Worm (Caenorhabditis elegans) whole organism, mixed stage, embryonic: ENCODE data around the gene F13A2.4.

Experiments
- M03D4.4 ChIP-seq: sonication (generic microtip); optimal IDR thresholded peaks from 2 replicates; lab custom pipeline; 2017; ENCODE audit warnings: mild to moderate bottlenecking, missing genetic modification characterization, missing compliant biosample characterization
- ceh-39 ChIP-seq: fragments of 150-350 bp; optimal IDR thresholded peaks from 2 replicates; lab custom pipeline; 2014; ENCODE audit warnings: missing biosample characterization, missing genetic modification characterization
- ceh-43 ChIP-seq: fragments of 200-800 bp; sonication (Bioruptor generic); optimal IDR thresholded peaks from 2 replicates; lab custom pipeline; 2018; ENCODE audit warnings: mild to moderate bottlenecking, missing genetic modification characterization, moderate library complexity, missing compliant biosample characterization
- ceh-83 ChIP-seq: fragments of 200-800 bp; sonication (Bioruptor generic); optimal IDR thresholded peaks from 2 replicates; lab custom pipeline; 2018; ENCODE audit warnings: mild to moderate bottlenecking, missing genetic modification characterization, missing compliant biosample characterization
- ces-1 ChIP-seq: fragments of 150-350 bp; optimal IDR thresholded peaks from 2 replicates; lab custom pipeline; 2014; ENCODE audit warnings: missing biosample characterization, missing genetic modification reagents, missing genetic modification characterization
- cnd-1 ChIP-seq: fragments of 200-800 bp; sonication (Bioruptor generic); optimal IDR thresholded peaks from 2 replicates; lab custom pipeline; 2018; ENCODE audit warnings: mild to moderate bottlenecking, missing genetic modification characterization, missing compliant biosample characterization
- drap-1 ChIP-seq: fragments of 200-800 bp; sonication (Bioruptor generic); optimal IDR thresholded peaks from 3 replicates; lab custom pipeline; 2018; ENCODE audit warnings: mild to moderate bottlenecking, missing genetic modification characterization, missing compliant biosample characterization
- elt-3 ChIP-seq: fragments of 150-350 bp; optimal IDR thresholded peaks from 2 replicates; lab custom pipeline; 2014; ENCODE audit warnings: missing biosample characterization, missing genetic modification characterization
- flh-1 ChIP-seq: fragments of 200-800 bp; sonication (Bioruptor generic); optimal IDR thresholded peaks from 2 replicates; lab custom pipeline; 2018; ENCODE audit warnings: mild to moderate bottlenecking, missing genetic modification characterization, moderate library complexity, missing compliant biosample characterization
- ham-2 ChIP-seq: fragments of 200-800 bp; sonication (Bioruptor generic); optimal IDR thresholded peaks from 2 replicates; lab custom pipeline; 2018; ENCODE audit warnings: mild to moderate bottlenecking, missing genetic modification characterization, missing compliant biosample characterization
- hlh-1 ChIP-seq: fragments of 150-350 bp; optimal IDR thresholded peaks from 2 replicates; lab custom pipeline; 2014; ENCODE audit warnings: missing biosample characterization, missing genetic modification reagents, missing genetic modification characterization
- lin-32 ChIP-seq: fragments of 200-800 bp; sonication (Bioruptor generic); optimal IDR thresholded peaks from 2 replicates; lab custom pipeline; 2018; ENCODE audit warnings: mild to moderate bottlenecking, missing genetic modification characterization, missing compliant biosample characterization
- lsy-2 ChIP-seq: fragments of 150-350 bp; optimal IDR thresholded peaks from 2 replicates; lab custom pipeline; 2014; ENCODE audit warnings: missing biosample characterization, missing genetic modification characterization
- mab-5 ChIP-seq: fragments of 150-350 bp; optimal IDR thresholded peaks from 2 replicates; lab custom pipeline; 2014; ENCODE audit warnings: missing biosample characterization, missing genetic modification characterization
- mep-1 ChIP-seq: fragments of 150-350 bp; optimal IDR thresholded peaks from 2 replicates; lab custom pipeline; 2017; ENCODE audit warnings: missing biosample characterization, missing genetic modification reagents, missing genetic modification characterization, inconsistent platforms
- mls-2 ChIP-seq: sonication (generic microtip); optimal IDR thresholded peaks from 2 replicates; lab custom pipeline; 2016; ENCODE audit warnings: mild to moderate bottlenecking, missing genetic modification characterization, moderate library complexity, missing compliant biosample characterization
- nhr-12 ChIP-seq: fragments of 150-350 bp; optimal IDR thresholded peaks from 2 replicates; lab custom pipeline; 2014; ENCODE audit warnings: missing biosample characterization, missing genetic modification characterization
- nhr-2 ChIP-seq: fragments of 150-350 bp; optimal IDR thresholded peaks from 2 replicates; lab custom pipeline; 2014; ENCODE audit warnings: missing biosample characterization, missing genetic modification characterization
- nhr-237 ChIP-seq: fragments of 150-350 bp; optimal IDR thresholded peaks from 2 replicates; lab custom pipeline; 2014; ENCODE audit warnings: missing biosample characterization, missing genetic modification characterization
- nhr-28 ChIP-seq: fragments of 150-350 bp; optimal IDR thresholded peaks from 2 replicates; lab custom pipeline; 2014; ENCODE audit warnings: missing biosample characterization, missing genetic modification characterization
- nhr-76 ChIP-seq: sonication (generic microtip); optimal IDR thresholded peaks from 2 replicates; lab custom pipeline; 2017; ENCODE audit warnings: missing biosample characterization, missing genetic modification characterization
- pha-4 ChIP-seq: fragments of 150-350 bp; optimal IDR thresholded peaks from 2 replicates; lab custom pipeline; 2018; ENCODE audit warnings: missing biosample characterization, missing genetic modification reagents, missing genetic modification characterization
- sem-2 ChIP-seq: fragments of 200-800 bp; sonication (Bioruptor generic); optimal IDR thresholded peaks from 2 replicates; lab custom pipeline; 2018; ENCODE audit warnings: mild to moderate bottlenecking, missing genetic modification characterization, missing compliant biosample characterization
- snpc-4 ChIP-seq: fragments of 150-350 bp; optimal IDR thresholded peaks from 2 replicates; lab custom pipeline; 2014; ENCODE audit warnings: missing biosample characterization, missing genetic modification characterization
- sptf-1 ChIP-seq: sonication (generic microtip); optimal IDR thresholded peaks from 2 replicates; lab custom pipeline; 2017; ENCODE audit warnings: mild to moderate bottlenecking, missing genetic modification characterization, moderate library complexity, missing compliant biosample characterization
- tbx-8 ChIP-seq: fragments of 200-800 bp; sonication (Bioruptor generic); optimal IDR thresholded peaks from 2 replicates; lab custom pipeline; 2018; ENCODE audit warnings: mild to moderate bottlenecking, missing genetic modification characterization, moderate library complexity, missing compliant biosample characterization
- unc-120 ChIP-seq: sonication (generic microtip); optimal IDR thresholded peaks from 2 replicates; lab custom pipeline; 2017; ENCODE audit warnings: missing genetic modification characterization, missing compliant biosample characterization; ENCODE audit not compliant: poor library complexity, severe bottlenecking
- unc-39 ChIP-seq: fragments of 150-350 bp; optimal IDR thresholded peaks from 2 replicates; lab custom pipeline; 2014; ENCODE audit warnings: missing biosample characterization, missing genetic modification characterization
- unc-62 ChIP-seq: fragments of 150-350 bp; optimal IDR thresholded peaks from 2 replicates; lab custom pipeline; 2014; ENCODE audit warnings: missing biosample characterization, missing genetic modification reagents, missing genetic modification characterization
- zip-8 ChIP-seq: fragments of 150-350 bp; optimal IDR thresholded peaks from 2 replicates; lab custom pipeline; 2014; ENCODE audit warnings: missing biosample characterization, missing genetic modification characterization
- ztf-11 ChIP-seq: fragments of 150-350 bp; optimal IDR thresholded peaks from 2 replicates; lab custom pipeline; 2014; ENCODE audit warnings: missing biosample characterization, missing genetic modification characterization

The F13A2.4 gene

DNA sequence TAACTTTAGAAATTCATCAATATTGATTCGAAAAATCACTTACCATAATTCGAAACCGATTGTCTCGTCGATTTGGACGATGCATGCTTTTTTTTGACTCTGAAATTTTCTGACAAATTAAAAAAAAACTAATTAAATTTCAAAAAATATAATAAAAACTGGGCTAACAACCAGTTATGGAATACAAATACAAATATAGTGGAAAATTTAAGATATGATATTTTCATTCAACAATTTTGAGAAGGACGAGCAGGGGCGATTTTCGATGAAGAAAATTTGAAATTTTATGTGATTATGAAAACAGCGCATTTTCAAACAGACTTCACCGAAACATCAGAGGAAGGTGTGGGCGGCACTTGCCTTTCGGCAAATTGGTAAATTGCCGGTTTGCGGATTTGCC lies 17.7 kb downstream of the F13A2.4 start, which contains the start of gene F13A2.1:
F13A2.1 (minus strand) TSS at position 101 of the 400 bp plus-strand sequence.
- no peak for TF ChIP-seq ceh-39 (tag; lab: Kevin White, UChicago)
- TF ChIP-seq ham-2 (GFP tag; lab: Kevin White, UChicago): no peak
- TF ChIP-seq nhr-237 (tag; lab: Kevin White, UChicago): no peak
- no peak for TF ChIP-seq tbx-8 (GFP tag; lab: Kevin White, UChicago)
- no peak for TF ChIP-seq mls-2 (tag; lab: Kevin White, UChicago)
- TF ChIP-seq ceh-83 (GFP tag; lab: Kevin White, UChicago): no peak
- TF ChIP-seq sptf-1: no peak

DNA sequence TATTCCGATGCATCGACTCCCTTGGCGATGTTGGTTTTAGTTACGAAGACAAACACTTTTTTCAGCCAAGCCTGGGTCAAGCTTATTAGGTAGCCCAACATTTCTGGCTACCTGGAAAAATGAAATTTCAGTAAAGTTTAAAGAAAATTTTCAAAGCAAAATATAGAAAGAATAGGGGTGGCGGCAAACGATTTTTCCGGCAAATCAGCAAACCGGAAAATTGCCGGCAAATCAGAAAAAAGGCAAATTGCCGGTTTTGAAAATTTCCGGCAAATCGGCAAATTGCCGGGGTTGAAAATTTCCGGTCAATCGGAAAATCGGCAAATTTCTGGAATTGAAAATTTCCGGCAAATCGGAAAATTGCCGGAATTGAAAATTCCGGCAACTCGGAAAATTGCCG lies 22.4 kb downstream of the F13A2.4 start, which contains the start of gene F32D1.8:
F32D1.8 (minus strand) TSS at position 101 of the 400 bp plus-strand sequence.
- TF ChIP-seq sptf-1: no peak
- no peak for TF ChIP-seq unc-39 (tag; lab: Kevin White, UChicago)
- no peak for TF ChIP-seq flh-1
- no peak for TF ChIP-seq lsy-2 (tag; lab: Kevin White, UChicago)
- TF ChIP-seq ceh-43 (GFP tag; lab: Kevin White, UChicago): no peak
- TF ChIP-seq ham-2 (GFP tag; lab: Kevin White, UChicago): no peak
- TF ChIP-seq pha-4 (tag; lab: Kevin White, UChicago): no peak
- TF ChIP-seq cnd-1: no peak
- TF ChIP-seq ces-1 (GFP tag; lab: Kevin White, UChicago): no peak
- no peak for TF ChIP-seq unc-62
- no peak for TF ChIP-seq nhr-28
- no peak for TF ChIP-seq nhr-2 (tag; lab: Kevin White, UChicago)
- TF ChIP-seq ceh-39 (tag; lab: Kevin White, UChicago): no peak
- no peak for TF ChIP-seq zip-8
- no peak for TF ChIP-seq snpc-4 (tag; lab: Kevin White, UChicago)
- no peak for TF ChIP-seq ztf-11 (tag; lab: Kevin White, UChicago)
- no peak for TF ChIP-seq drap-1
- TF ChIP-seq mep-1 (tag; lab: Kevin White, UChicago): no peak

DNA sequence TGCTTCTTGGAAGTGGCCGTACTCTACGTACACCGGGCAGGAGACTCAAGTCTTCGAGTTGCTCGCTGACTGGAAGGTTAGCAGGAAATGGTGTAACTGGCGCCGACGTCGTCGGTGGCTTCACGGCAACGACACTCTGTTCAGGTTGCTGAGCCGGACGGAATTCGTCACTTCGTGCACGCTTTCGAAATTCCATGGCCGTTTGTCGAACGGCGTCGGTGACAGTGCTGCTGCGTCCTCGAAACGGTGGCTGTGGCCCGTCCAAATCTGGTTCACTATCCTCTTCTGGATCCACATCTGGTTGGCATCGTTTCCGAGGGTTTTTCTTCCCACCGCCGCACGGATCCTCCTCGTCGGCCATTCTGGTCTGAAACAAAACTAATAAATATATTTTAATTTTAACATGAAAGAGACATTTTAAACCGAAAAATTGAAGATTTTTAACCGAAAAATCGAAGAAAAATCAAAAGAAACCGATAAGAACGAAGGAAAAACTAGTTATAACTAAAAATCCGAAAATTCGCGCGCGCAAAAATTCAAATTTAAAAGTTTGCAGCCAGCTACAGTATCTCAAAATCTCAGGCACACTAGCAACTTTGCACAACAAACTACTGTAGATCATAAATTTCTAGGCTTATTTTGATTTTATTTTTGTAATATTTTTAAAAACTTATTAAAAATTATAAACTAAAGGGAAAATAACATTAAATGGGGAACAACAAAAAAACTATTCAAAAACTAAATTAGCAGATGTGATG lies 24.0 kb downstream of the F13A2.4 start, which contains the start of gene F32D1.7:
F32D1.7 (minus strand) TSS at position 367 of the 758 bp plus-strand sequence.
- TF ChIP-seq nhr-12 (tag; lab: Kevin White, UChicago) (no peak), ces-1 (GFP tag; lab: Kevin White, UChicago) (no peak), tbx-8 (GFP tag; lab: Kevin White, UChicago) (no peak), unc-39 (tag; lab: Kevin White, UChicago) (no peak), lin-32 (GFP tag; lab: Kevin White, UChicago) (no peak), unc-120 (tag; lab: Kevin White, UChicago) (no peak), flh-1 (no peak), elt-3 (tag; lab: Kevin White, UChicago) (no peak), mab-5 (tag; lab: Kevin White, UChicago) (no peak), ceh-43 (GFP tag; lab: Kevin White, UChicago) (no peak), ztf-11 (tag; lab: Kevin White, UChicago) (no peak)

DNA sequence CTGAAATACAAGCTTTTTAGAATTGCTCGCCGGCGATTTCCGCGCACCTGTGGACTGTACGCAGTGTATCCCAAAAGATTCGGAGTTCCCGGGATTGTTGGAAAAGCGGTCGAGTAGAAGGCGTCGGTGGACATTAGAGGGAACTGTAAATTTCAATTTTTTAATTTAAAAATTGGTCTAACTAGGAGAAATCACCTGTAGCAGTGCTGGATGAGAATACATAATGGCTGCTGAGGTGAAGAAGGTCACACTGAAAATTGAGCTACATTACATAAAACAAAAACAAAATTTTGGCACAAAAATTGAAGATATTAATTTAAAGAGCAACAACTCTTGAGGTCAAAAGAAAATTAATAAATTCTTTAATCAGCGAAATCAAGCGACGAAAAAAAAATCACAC lies 25.4 kb downstream of the F13A2.4 start, which contains the start of gene neg-1:
neg-1 (minus strand) TSS at position 250 of the 400 bp plus-strand sequence.
- TF ChIP-seq ces-1 (GFP tag; lab: Kevin White, UChicago) (no peak), sem-2 (GFP tag; lab: Kevin White, UChicago) (no peak), nhr-76 (no peak), ceh-83 (GFP tag; lab: Kevin White, UChicago) (no peak), hlh-1 (tag; lab: Kevin White, UChicago) (no peak), unc-39 (tag; lab: Kevin White, UChicago) (no peak), M03D4.4 (tag; lab: Kevin White, UChicago) (no peak), nhr-28 (no peak), nhr-237 (tag; lab: Kevin White, UChicago) (no peak), tbx-8 (GFP tag; lab: Kevin White, UChicago) (no peak), pha-4 (tag; lab: Kevin White, UChicago) (no peak), nhr-12 (tag; lab: Kevin White, UChicago) (no peak), lin-32 (GFP tag; lab: Kevin White, UChicago) (no peak), zip-8 (no peak), snpc-4 (tag; lab: Kevin White, UChicago) (no peak), sptf-1 (no peak), unc-62 (no peak), mep-1 (tag; lab: Kevin White, UChicago) (no peak)
